Fruit fly (Drosophila melanogaster) whole organism, prepupa: ENCODE data around the gene CG32148.

Source experiments
- Blimp-1 ChIP-seq: fragments of 200-800 bp; sonication (Bioruptor generic); optimal IDR thresholded peaks from 3 replicates; lab custom pipeline; 2017; ENCODE audit warnings: missing biosample characterization, missing genetic modification characterization, mild to moderate bottlenecking, moderate library complexity, missing genetic modification reagents
- CG10669 ChIP-seq: fragments of 200-800 bp; sonication (Bioruptor generic); optimal IDR thresholded peaks from 3 replicates; lab custom pipeline; 2018; ENCODE audit warnings: missing biosample characterization, mild to moderate bottlenecking, missing genetic modification characterization, moderate library complexity
- CG11762 ChIP-seq: fragments of 200-800 bp; sonication (Bioruptor generic); optimal IDR thresholded peaks from 3 replicates; lab custom pipeline; 2016; ENCODE audit warnings: missing biosample characterization, missing genetic modification characterization; ENCODE audit not compliant: insufficient read depth
- CG11902 ChIP-seq: fragments of 200-800 bp; sonication (Bioruptor generic); optimal IDR thresholded peaks from 3 replicates; lab custom pipeline; 2016; ENCODE audit warnings: missing biosample characterization, missing genetic modification characterization
- CG15336 ChIP-seq: fragments of 200-800 bp; sonication (Bioruptor generic); IDR thresholded peaks from 2 replicates; pipeline ENCODE4 v1.3.6; 2022; ENCODE audit warnings: missing biosample characterization, missing genetic modification characterization
- CG1621 ChIP-seq: fragments of 200-800 bp; sonication (Bioruptor generic); optimal IDR thresholded peaks from 3 replicates; lab custom pipeline; 2018; ENCODE audit warnings: missing biosample characterization, mild to moderate bottlenecking, missing genetic modification characterization
- CG16779 ChIP-seq: fragments of 200-800 bp; sonication (Bioruptor generic); optimal IDR thresholded peaks from 3 replicates; lab custom pipeline; 2017; ENCODE audit warnings: missing biosample characterization, mild to moderate bottlenecking, missing genetic modification characterization
- CG3032 ChIP-seq: fragments of 200-800 bp; optimal IDR thresholded peaks from 2 replicates; lab custom pipeline; 2019; ENCODE audit warnings: missing biosample characterization, mild to moderate bottlenecking, missing genetic modification characterization, moderate library complexity
- CG6163 ChIP-seq: fragments of 200-800 bp; sonication (Bioruptor generic); IDR thresholded peaks from 3 replicates; pipeline ENCODE4 v1.3.6; 2022; ENCODE audit warnings: missing biosample characterization, missing genetic modification characterization
- CG6276 ChIP-seq: fragments of 200-800 bp; sonication (Bioruptor generic); optimal IDR thresholded peaks from 2 replicates; lab custom pipeline; 2017; ENCODE audit warnings: missing biosample characterization, mild to moderate bottlenecking, missing genetic modification characterization
- CG6792 ChIP-seq: fragments of 200-800 bp; sonication (Bioruptor generic); optimal IDR thresholded peaks from 3 replicates; lab custom pipeline; 2016; ENCODE audit warnings: missing biosample characterization, missing genetic modification characterization
- CG6808 ChIP-seq: fragments of 200-800 bp; sonication (Bioruptor generic); optimal IDR thresholded peaks from 3 replicates; lab custom pipeline; 2017; ENCODE audit warnings: missing biosample characterization, missing genetic modification characterization, mild to moderate bottlenecking, moderate library complexity, missing genetic modification reagents
- CG7368 ChIP-seq: fragments of 200-800 bp; sonication (Bioruptor generic); optimal IDR thresholded peaks from 3 replicates; lab custom pipeline; 2016; ENCODE audit warnings: missing biosample characterization, missing genetic modification characterization
- CG8632 ChIP-seq: fragments of 200-800 bp; sonication (Bioruptor generic); optimal IDR thresholded peaks from 3 replicates; lab custom pipeline; 2016; ENCODE audit warnings: missing biosample characterization, missing genetic modification characterization
- Ets21C ChIP-seq: fragments of 200-800 bp; sonication (Bioruptor generic); optimal IDR thresholded peaks from 3 replicates; lab custom pipeline; 2016; ENCODE audit warnings: missing biosample characterization, missing genetic modification characterization
- Ets96B ChIP-seq: fragments of 200-800 bp; optimal IDR thresholded peaks from 2 replicates; lab custom pipeline; 2019; ENCODE audit warnings: missing biosample characterization, mild to moderate bottlenecking, missing genetic modification characterization, moderate library complexity
- Gug ChIP-seq: fragments of 200-800 bp; sonication (Bioruptor generic); IDR thresholded peaks from 2 replicates; pipeline ENCODE4 v1.3.6; 2022; ENCODE audit warnings: missing biosample characterization, missing genetic modification characterization
- Hr38 ChIP-seq: sonication (Bioruptor generic); optimal IDR thresholded peaks from 2 replicates; lab custom pipeline; 2016; ENCODE audit warnings: missing biosample characterization, missing genetic modification characterization
- Hr39 ChIP-seq: fragments of 200-800 bp; sonication (Bioruptor generic); optimal IDR thresholded peaks from 2 replicates; lab custom pipeline; 2016; ENCODE audit warnings: missing biosample characterization, missing genetic modification characterization
- Hr4 ChIP-seq: fragments of 200-800 bp; sonication (Bioruptor generic); optimal IDR thresholded peaks from 3 replicates; lab custom pipeline; 2016; ENCODE audit warnings: missing biosample characterization, missing genetic modification characterization
- Lpt ChIP-seq: fragments of 200-800 bp; sonication (Bioruptor generic); optimal IDR thresholded peaks from 3 replicates; lab custom pipeline; 2016; ENCODE audit warnings: missing biosample characterization, missing genetic modification characterization
- Met ChIP-seq: fragments of 200-800 bp; sonication (Bioruptor generic); optimal IDR thresholded peaks from 3 replicates; lab custom pipeline; 2016; ENCODE audit warnings: missing biosample characterization, missing genetic modification characterization
- OdsH ChIP-seq: fragments of 200-800 bp; sonication (Bioruptor generic); optimal IDR thresholded peaks from 3 replicates; lab custom pipeline; 2016; ENCODE audit warnings: missing biosample characterization, missing genetic modification characterization
- Smox ChIP-seq: fragments of 200-800 bp; sonication (Bioruptor generic); optimal IDR thresholded peaks from 3 replicates; lab custom pipeline; 2016; ENCODE audit warnings: missing biosample characterization, missing genetic modification characterization
- Sox14 ChIP-seq: fragments of 200-800 bp; sonication (Bioruptor generic); optimal IDR thresholded peaks from 3 replicates; lab custom pipeline; 2016; ENCODE audit warnings: missing biosample characterization, missing genetic modification characterization
- Sox15 ChIP-seq: fragments of 200-800 bp; sonication (Bioruptor generic); optimal IDR thresholded peaks from 3 replicates; lab custom pipeline; 2016; ENCODE audit warnings: missing biosample characterization, missing genetic modification characterization
- achi ChIP-seq: fragments of 200-800 bp; sonication (Bioruptor generic); optimal IDR thresholded peaks from 3 replicates; lab custom pipeline; 2016; ENCODE audit warnings: missing biosample characterization, missing genetic modification characterization
- acj6 ChIP-seq: fragments of 200-800 bp; sonication (Bioruptor generic); optimal IDR thresholded peaks from 3 replicates; lab custom pipeline; 2016; ENCODE audit warnings: missing biosample characterization, missing genetic modification characterization
- cyc ChIP-seq: fragments of 200-800 bp; sonication (Bioruptor generic); optimal IDR thresholded peaks from 3 replicates; lab custom pipeline; 2016; ENCODE audit warnings: missing biosample characterization, missing genetic modification characterization
- dac ChIP-seq: fragments of 200-800 bp; sonication (Bioruptor generic); optimal IDR thresholded peaks from 2 replicates; lab custom pipeline; 2017; ENCODE audit warnings: missing biosample characterization, mild to moderate bottlenecking, missing genetic modification characterization
- dsx ChIP-seq: fragments of 200-800 bp; optimal IDR thresholded peaks from 3 replicates; lab custom pipeline; 2019; ENCODE audit warnings: missing biosample characterization, mild to moderate bottlenecking, missing genetic modification characterization, moderate library complexity; ENCODE audit not compliant: poor library complexity, severe bottlenecking
- eg ChIP-seq: fragments of 200-800 bp; sonication (Bioruptor generic); IDR thresholded peaks from 3 replicates; pipeline ENCODE4 v1.3.6; 2022; ENCODE audit warnings: missing biosample characterization, missing genetic modification characterization
- esn ChIP-seq: fragments of 200-800 bp; sonication (Bioruptor generic); optimal IDR thresholded peaks from 2 replicates; lab custom pipeline; 2016; ENCODE audit warnings: missing biosample characterization, mild to moderate bottlenecking, missing genetic modification characterization, moderate library complexity
- fd59A ChIP-seq: fragments of 200-800 bp; sonication (Bioruptor generic); optimal IDR thresholded peaks from 2 replicates; lab custom pipeline; 2017; ENCODE audit warnings: missing biosample characterization, mild to moderate bottlenecking, missing genetic modification characterization, missing genetic modification reagents
- fkh ChIP-seq: fragments of 200-800 bp; sonication (Bioruptor generic); optimal IDR thresholded peaks from 3 replicates; lab custom pipeline; 2017; ENCODE audit warnings: missing biosample characterization, mild to moderate bottlenecking, missing genetic modification characterization, moderate library complexity
- net ChIP-seq: fragments of 200-800 bp; sonication (Bioruptor generic); optimal IDR thresholded peaks from 3 replicates; lab custom pipeline; 2016; ENCODE audit warnings: missing biosample characterization, missing genetic modification characterization
- pdm3 ChIP-seq: fragments of 200-800 bp; sonication (Bioruptor generic); optimal IDR thresholded peaks from 3 replicates; lab custom pipeline; 2016; ENCODE audit warnings: missing biosample characterization, missing genetic modification characterization
- salr ChIP-seq, 2 experiments: fragments of 200-800 bp; sonication (Bioruptor generic); optimal IDR thresholded peaks; 3 replicates each; lab custom pipeline; 2016 to 2018; ENCODE audit warnings: missing biosample characterization in 2 of 2, missing genetic modification characterization in 2 of 2, mild to moderate bottlenecking in 1 of 2
- spab ChIP-seq: fragments of 200-800 bp; sonication (Bioruptor generic); optimal IDR thresholded peaks from 2 replicates; lab custom pipeline; 2017; ENCODE audit warnings: missing biosample characterization, mild to moderate bottlenecking, missing genetic modification characterization, missing genetic modification reagents
- ss ChIP-seq, 2 experiments: fragments of 200-800 bp; sonication (Bioruptor generic); optimal IDR thresholded peaks; 2 replicates in 1 of 2; 3 replicates in 1 of 2; lab custom pipeline; 2017 to 2018; ENCODE audit warnings: mild to moderate bottlenecking in 2 of 2, missing biosample characterization in 2 of 2, missing genetic modification characterization in 2 of 2, moderate library complexity in 1 of 2
- svp ChIP-seq: fragments of 200-800 bp; sonication (Bioruptor generic); peaks from one replicate; lab custom pipeline; 2016; ENCODE audit warnings: missing biosample characterization, missing genetic modification characterization
- topi ChIP-seq: fragments of 200-800 bp; sonication (Bioruptor generic); optimal IDR thresholded peaks from 3 replicates; lab custom pipeline; 2016; ENCODE audit warnings: missing biosample characterization, missing genetic modification characterization
- vri ChIP-seq: fragments of 200-800 bp; sonication (Bioruptor generic); optimal IDR thresholded peaks from 3 replicates; lab custom pipeline; 2016; ENCODE audit warnings: missing biosample characterization, mild to moderate bottlenecking, missing genetic modification characterization

CG32148 gene

dm6 chr3L:15013957-15014692 is 9.2 kb upstream of the CG32148 start, which contains the start of gene Reck (continued):
- TF ChIP-seq pdm3 (GFP tag; lab: Kevin White, UChicago) (peak; percentile 85), CG7368 (peak; percentile 85), CG6808 (peak; percentile 82), acj6 (GFP tag; lab: Kevin White, UChicago) (peak; percentile 91), net (GFP tag; lab: Kevin White, UChicago) (peak; percentile 93), ss (GFP tag; optimal IDR thresholded peaks at IDR 0.05; lab: Kevin White, UChicago) (peak; percentile 82 to 83), spab (GFP tag; lab: Kevin White, UChicago) (peak; percentile 80), Blimp-1 (GFP tag; lab: Kevin White, UChicago) (peak; percentile 35), CG6276 (GFP tag; lab: Kevin White, UChicago) (peak; percentile 92), Ets96B (peak; percentile 85), Hr38 (GFP tag; lab: Kevin White, UChicago) (no peak), CG8632 (GFP tag; lab: Kevin White, UChicago) (peak; percentile 83)
- TF ChIP-seq, all 60 proteins: peak for 58

dm6 chr3L:15021008-15021407 is 2.3 kb upstream of the CG32148 start:
- TF ChIP-seq Smox (GFP tag; lab: Kevin White, UChicago) = no peak
- no peak for TF ChIP-seq fd59A (GFP tag; lab: Kevin White, UChicago)
- TF ChIP-seq esn (GFP tag; lab: Kevin White, UChicago) = no peak

- TF ChIP-seq svp (GFP tag; lab: Kevin White, UChicago) (peak; percentile 8), CG6808 (no peak)
Measured at dm6 chr3L:15031773-15032172, 8.5 kb downstream of the CG32148 start.

- TF ChIP-seq CG16779 (tag; lab: Kevin White, UChicago) (no peak), CG1621 (tag; lab: Kevin White, UChicago) (no peak), Gug (GFP tag; lab: Robert Waterston, UW) (no peak), Hr4 (GFP tag; lab: Kevin White, UChicago) (no peak), CG6276 (GFP tag; lab: Kevin White, UChicago) (no peak), CG11902 (GFP tag; lab: Kevin White, UChicago) (no peak), CG6792 (GFP tag; lab: Kevin White, UChicago) (no peak), achi (GFP tag; lab: Kevin White, UChicago) (no peak), cyc (GFP tag; lab: Kevin White, UChicago) (no peak), salr (GFP tag; optimal IDR thresholded peaks at IDR 0.05; lab: Kevin White, UChicago) (no peak), vri (GFP tag; lab: Kevin White, UChicago) (no peak), svp (GFP tag; lab: Kevin White, UChicago) (peak; percentile 23), Sox14 (no peak), net (GFP tag; lab: Kevin White, UChicago) (no peak), dac (GFP tag; lab: Kevin White, UChicago) (no peak), CG7368 (no peak), pdm3 (GFP tag; lab: Kevin White, UChicago) (no peak), Sox15 (GFP tag; lab: Kevin White, UChicago) (no peak), Hr39 (no peak), Ets21C (GFP tag; lab: Kevin White, UChicago) (no peak), CG11762 (GFP tag; lab: Kevin White, UChicago) (no peak), dsx (GFP tag; lab: Kevin White, UChicago) (no peak), topi (no peak), CG3032 (tag; lab: Kevin White, UChicago) (peak; percentile 25), Ets96B (no peak), CG6163 (GFP tag; lab: Robert Waterston, UW) (no peak), Lpt (GFP tag; lab: Kevin White, UChicago) (no peak), OdsH (GFP tag; lab: Kevin White, UChicago) (peak; percentile 8), CG15336 (GFP tag; lab: Robert Waterston, UW) (no peak), fkh (GFP tag; lab: Kevin White, UChicago) (no peak), eg (no peak), Met (no peak), CG10669 (GFP tag; lab: Kevin White, UChicago) (no peak)
Measured at dm6 chr3L:15034061-15034713, 10.9 kb downstream of the CG32148 start.
